Worm (Caenorhabditis elegans) whole organism, L1 larva: ENCODE data around the gene hlb-1.

Experiments used
- C16A3.4 ChIP-seq: fragments of 150-350 bp; optimal IDR thresholded peaks from 2 replicates; lab custom pipeline; 2014; ENCODE audit warnings: missing biosample characterization, missing genetic modification characterization
- C34B4.2 ChIP-seq: sonication (generic microtip); optimal IDR thresholded peaks from 2 replicates; lab custom pipeline; 2017; ENCODE audit warnings: mild to moderate bottlenecking, missing genetic modification characterization, missing compliant biosample characterization
- F16B12.6 ChIP-seq: fragments of 150-350 bp; optimal IDR thresholded peaks from 2 replicates; lab custom pipeline; 2014; ENCODE audit warnings: missing biosample characterization, missing genetic modification characterization
- Y116A8C.19 ChIP-seq: sonication (generic microtip); optimal IDR thresholded peaks from 2 replicates; lab custom pipeline; 2016; ENCODE audit warnings: missing compliant biosample characterization, missing genetic modification characterization, borderline replicate concordance
- aha-1 ChIP-seq: fragments of 150-350 bp; optimal IDR thresholded peaks from 2 replicates; lab custom pipeline; 2014; ENCODE audit warnings: missing biosample characterization, missing genetic modification characterization
- aly-2 ChIP-seq: fragments of 150-350 bp; optimal IDR thresholded peaks from 2 replicates; lab custom pipeline; 2014; ENCODE audit warnings: missing biosample characterization, missing genetic modification characterization
- blmp-1 ChIP-seq: fragments of 150-350 bp; optimal IDR thresholded peaks from 2 replicates; lab custom pipeline; 2014; ENCODE audit warnings: missing biosample characterization, missing genetic modification characterization
- ceh-63 ChIP-seq: fragments of 200-800 bp; sonication (Bioruptor generic); optimal IDR thresholded peaks from 2 replicates; lab custom pipeline; 2018; ENCODE audit warnings: mild to moderate bottlenecking, missing genetic modification characterization, missing compliant biosample characterization
- ceh-8 ChIP-seq: fragments of 200-800 bp; sonication (Bioruptor generic); optimal IDR thresholded peaks from 2 replicates; lab custom pipeline; 2018; ENCODE audit warnings: mild to moderate bottlenecking, missing genetic modification characterization, moderate library complexity, missing compliant biosample characterization
- ceh-88 ChIP-seq: fragments of 200-800 bp; sonication (Bioruptor generic); IDR thresholded peaks from 2 replicates; pipeline ENCODE4 v1.3.6; 2022; ENCODE audit warnings: missing genetic modification characterization, missing compliant biosample characterization
- ces-1 ChIP-seq: fragments of 150-350 bp; optimal IDR thresholded peaks from 2 replicates; lab custom pipeline; 2014; ENCODE audit warnings: missing biosample characterization, missing genetic modification reagents, missing genetic modification characterization
- dpl-1 ChIP-seq, 3 experiments: fragments of 150-350 bp in 2 of 3; sonication (generic microtip) in 1 of 3; optimal IDR thresholded peaks; 2 replicates each; lab custom pipeline; 2014 to 2017; ENCODE audit warnings: missing biosample characterization in 3 of 3, missing genetic modification characterization in 3 of 3, missing genetic modification reagents in 3 of 3
- dsc-1 ChIP-seq: sonication (generic microtip); optimal IDR thresholded peaks from 2 replicates; lab custom pipeline; 2016; ENCODE audit warnings: mild to moderate bottlenecking, missing genetic modification characterization, missing compliant biosample characterization
- efl-1 ChIP-seq, 4 experiments: fragments of 150-350 bp; optimal IDR thresholded peaks in 3 of 4; peaks in 1 of 4; 1 replicate in 1 of 4; 2 replicates in 3 of 4; lab custom pipeline; 2014; ENCODE audit warnings: missing biosample characterization in 2 of 4, missing genetic modification characterization in 2 of 4, missing genetic modification reagents in 2 of 4
- efl-3 ChIP-seq: fragments of 200-800 bp; sonication (Bioruptor generic); optimal IDR thresholded peaks from 2 replicates; lab custom pipeline; 2018; ENCODE audit warnings: mild to moderate bottlenecking, missing genetic modification characterization, missing compliant biosample characterization
- elt-2 ChIP-seq: sonication (generic microtip); optimal IDR thresholded peaks from 2 replicates; lab custom pipeline; 2016; ENCODE audit warnings: missing genetic modification characterization, mild to moderate bottlenecking, inconsistent platforms, missing compliant biosample characterization, missing genetic modification reagents
- ets-5 ChIP-seq: fragments of 200-800 bp; sonication (Bioruptor generic); IDR thresholded peaks from 2 replicates; pipeline ENCODE4 v1.3.6; 2022; ENCODE audit warnings: missing genetic modification characterization, missing compliant biosample characterization
- fkh-4 ChIP-seq: sonication (generic microtip); optimal IDR thresholded peaks from 2 replicates; lab custom pipeline; 2016; ENCODE audit warnings: missing compliant biosample characterization, missing genetic modification characterization, borderline replicate concordance
- fkh-8 ChIP-seq: sonication (generic microtip); optimal IDR thresholded peaks from 2 replicates; lab custom pipeline; 2016; ENCODE audit warnings: mild to moderate bottlenecking, missing genetic modification characterization, missing compliant biosample characterization
- hlh-4 ChIP-seq: sonication (generic microtip); optimal IDR thresholded peaks from 2 replicates; lab custom pipeline; 2016; ENCODE audit warnings: mild to moderate bottlenecking, missing genetic modification characterization, missing compliant biosample characterization
- irx-1 ChIP-seq: sonication (generic microtip); optimal IDR thresholded peaks from 2 replicates; lab custom pipeline; 2016; ENCODE audit warnings: missing genetic modification characterization, missing compliant biosample characterization
- isw-1 ChIP-seq: fragments of 200-800 bp; sonication (Bioruptor generic); IDR thresholded peaks from 2 replicates; pipeline ENCODE4 v1.3.6; 2022; ENCODE audit warnings: missing genetic modification characterization, missing compliant biosample characterization
- lin-15B ChIP-seq: fragments of 150-350 bp; sonication (generic microtip); optimal IDR thresholded peaks from 3 replicates; lab custom pipeline; 2014; ENCODE audit warnings: missing biosample characterization, missing genetic modification characterization
- lin-39 ChIP-seq: fragments of 150-350 bp; optimal IDR thresholded peaks from 2 replicates; lab custom pipeline; 2014; ENCODE audit warnings: missing biosample characterization, missing genetic modification reagents, missing genetic modification characterization
- lir-3 ChIP-seq: sonication (generic microtip); optimal IDR thresholded peaks from 2 replicates; lab custom pipeline; 2016; ENCODE audit warnings: mild to moderate bottlenecking, missing genetic modification characterization, moderate library complexity, missing compliant biosample characterization; ENCODE audit not compliant: poor library complexity
- lsy-2 ChIP-seq, 2 experiments: fragments of 150-350 bp; optimal IDR thresholded peaks; 2 replicates each; lab custom pipeline; 2014; ENCODE audit warnings: missing biosample characterization in 2 of 2, missing genetic modification characterization in 2 of 2
- mab-9 ChIP-seq: fragments of 200-800 bp; sonication (Bioruptor generic); IDR thresholded peaks from 2 replicates; pipeline ENCODE4 v1.3.6; 2022; ENCODE audit warnings: missing genetic modification reagents, missing genetic modification characterization, missing compliant biosample characterization
- nhr-11 ChIP-seq: fragments of 150-350 bp; optimal IDR thresholded peaks from 2 replicates; lab custom pipeline; 2014; ENCODE audit warnings: missing biosample characterization, missing genetic modification characterization
- nhr-20 ChIP-seq: sonication (generic microtip); optimal IDR thresholded peaks from 2 replicates; lab custom pipeline; 2016; ENCODE audit warnings: mild to moderate bottlenecking, missing genetic modification characterization, missing compliant biosample characterization
- nhr-237 ChIP-seq: fragments of 150-350 bp; optimal IDR thresholded peaks from 2 replicates; lab custom pipeline; 2014; ENCODE audit warnings: missing biosample characterization, missing genetic modification characterization
- nhr-77 ChIP-seq: fragments of 150-350 bp; optimal IDR thresholded peaks from 2 replicates; lab custom pipeline; 2014; ENCODE audit warnings: missing biosample characterization, missing genetic modification characterization
- nhr-85 ChIP-seq: sonication (generic microtip); peaks from one replicate; lab custom pipeline; 2016; ENCODE audit warnings: missing genetic modification characterization, inconsistent platforms, missing compliant biosample characterization
- nhr-90 ChIP-seq: sonication (generic microtip); optimal IDR thresholded peaks from 2 replicates; lab custom pipeline; 2016; ENCODE audit warnings: mild to moderate bottlenecking, missing genetic modification characterization, missing compliant biosample characterization; ENCODE audit not compliant: poor library complexity
- rnt-1 ChIP-seq: sonication (generic microtip); optimal IDR thresholded peaks from 2 replicates; lab custom pipeline; 2016; ENCODE audit warnings: mild to moderate bottlenecking, missing genetic modification characterization, moderate library complexity, missing compliant biosample characterization
- sox-4 ChIP-seq: sonication (generic microtip); optimal IDR thresholded peaks from 2 replicates; lab custom pipeline; 2016; ENCODE audit warnings: missing genetic modification characterization, missing compliant biosample characterization
- sptf-1 ChIP-seq: fragments of 150-350 bp; optimal IDR thresholded peaks from 2 replicates; lab custom pipeline; 2014; ENCODE audit warnings: missing biosample characterization, missing genetic modification characterization
- swsn-7 ChIP-seq: sonication (generic microtip); optimal IDR thresholded peaks from 2 replicates; lab custom pipeline; 2016; ENCODE audit warnings: missing genetic modification characterization, missing compliant biosample characterization
- tbx-2 ChIP-seq: sonication (generic microtip); optimal IDR thresholded peaks from 2 replicates; lab custom pipeline; 2016; ENCODE audit warnings: missing genetic modification characterization, missing compliant biosample characterization
- unc-130 ChIP-seq: fragments of 150-350 bp; optimal IDR thresholded peaks from 2 replicates; lab custom pipeline; 2017; ENCODE audit warnings: missing biosample characterization, missing genetic modification characterization, inconsistent platforms
- unc-98 ChIP-seq: fragments of 200-800 bp; sonication (Bioruptor generic); IDR thresholded peaks from 2 replicates; pipeline ENCODE4 v1.3.6; 2022; ENCODE audit warnings: missing genetic modification characterization, missing compliant biosample characterization
- zag-1 ChIP-seq: fragments of 150-350 bp; optimal IDR thresholded peaks from 2 replicates; lab custom pipeline; 2014; ENCODE audit warnings: missing biosample characterization, missing genetic modification characterization
- ztf-4 ChIP-seq: fragments of 150-350 bp; optimal IDR thresholded peaks from 2 replicates; lab custom pipeline; 2014; ENCODE audit warnings: missing biosample characterization, missing genetic modification characterization

The hlb-1 gene

ce11 chrX:13882639-13883038, at the start of gene hlb-1:
Gene hlb-1 (minus strand): TSS chrX:13882739.
- TF ChIP-seq fkh-8 (tag; lab: Kevin White, UChicago) (no peak), sptf-1 (tag; lab: Kevin White, UChicago) (no peak), nhr-77 (peak; percentile 30), dsc-1 (tag; lab: Kevin White, UChicago) (no peak), swsn-7 (tag; lab: Kevin White, UChicago) (no peak)

ce11 chrX:13929534-13929933, 47.0 kb upstream of the hlb-1 start, which contains the start of gene meg-1:
Gene meg-1 (minus strand): TSS chrX:13929634.
- TF ChIP-seq F16B12.6 = no peak
- TF ChIP-seq nhr-85 (tag; lab: Kevin White, UChicago) = peak; percentile 30
- no peak for TF ChIP-seq ceh-8 (GFP tag; lab: Kevin White, UChicago)
- no peak for TF ChIP-seq ceh-88

- TF ChIP-seq efl-1 (optimal IDR thresholded peaks at IDR 0.05; lab: Kevin White, UChicago) (no peak), efl-1 (GFP tag; optimal IDR thresholded peaks at IDR 0.05 in 1 of 2; lab: Kevin White, UChicago) (peak in 1 of 2 experiments; percentile 70), ceh-8 (GFP tag; lab: Kevin White, UChicago) (no peak)
Measured at ce11 chrX:13928532-13928931, 46.0 kb upstream of the hlb-1 start.

- no peak for TF ChIP-seq elt-2 (tag; lab: Kevin White, UChicago)
- no peak for TF ChIP-seq efl-1 (optimal IDR thresholded peaks at IDR 0.05; lab: Kevin White, UChicago)
- peak in 1 of 2 experiments; percentile 28 for TF ChIP-seq efl-1 (GFP tag; optimal IDR thresholded peaks at IDR 0.05 in 1 of 2; lab: Kevin White, UChicago)
- no peak for TF ChIP-seq C16A3.4 (tag; lab: Kevin White, UChicago)
- no peak for TF ChIP-seq ztf-4 (tag; lab: Kevin White, UChicago)
- TF ChIP-seq, all 84 proteins: peak for 1
Measured at ce11 chrX:13926029-13926428, 43.5 kb upstream of the hlb-1 start, which contains the start of gene meg-2. Gene meg-2 (minus strand): TSS chrX:13926129.

ce11 chrX:13920374-13920986, 37.9 kb upstream of the hlb-1 start:
- TF ChIP-seq lir-3 (tag; lab: Kevin White, UChicago) (no peak), Y116A8C.19 (tag; lab: Kevin White, UChicago) (no peak), blmp-1 (tag; lab: Kevin White, UChicago) (peak; percentile 97), rnt-1 (tag; lab: Kevin White, UChicago) (peak; percentile 3), nhr-85 (tag; lab: Kevin White, UChicago) (peak; percentile 98), isw-1 (no peak), unc-98 (GFP tag; lab: Robert Waterston, UW) (no peak), mab-9 (GFP tag; lab: Robert Waterston, UW) (no peak), ets-5 (no peak), nhr-77 (peak; percentile 16), ceh-63 (GFP tag; lab: Kevin White, UChicago) (no peak), nhr-11 (no peak), fkh-8 (tag; lab: Kevin White, UChicago) (no peak), lsy-2 (tag; optimal IDR thresholded peaks at IDR 0.05; lab: Kevin White, UChicago) (peak; percentile 19 to 65), sptf-1 (tag; lab: Kevin White, UChicago) (no peak), aly-2 (tag; lab: Kevin White, UChicago) (no peak), tbx-2 (tag; lab: Kevin White, UChicago) (peak; percentile 69), unc-130 (no peak), lin-15B (tag; lab: Kevin White, UChicago) (no peak), C34B4.2 (no peak), dpl-1 (GFP tag; optimal IDR thresholded peaks at IDR 0.05; lab: Kevin White, UChicago) (peak; percentile 3 to 28 (median 18)), nhr-90 (tag; lab: Kevin White, UChicago) (peak; percentile 72), nhr-20 (peak; percentile 88), ceh-8 (GFP tag; lab: Kevin White, UChicago) (no peak), fkh-4 (tag; lab: Kevin White, UChicago) (no peak), lin-39 (tag; lab: Kevin White, UChicago) (no peak), nhr-237 (tag; lab: Kevin White, UChicago) (no peak), irx-1 (tag; lab: Kevin White, UChicago) (no peak), efl-3 (GFP tag; lab: Kevin White, UChicago) (no peak), aha-1 (no peak), ces-1 (GFP tag; lab: Kevin White, UChicago) (no peak), sox-4 (tag; lab: Kevin White, UChicago) (no peak), hlh-4 (no peak), elt-2 (tag; lab: Kevin White, UChicago) (no peak), zag-1 (tag; lab: Kevin White, UChicago) (no peak), C16A3.4 (tag; lab: Kevin White, UChicago) (peak; percentile 64)
